Worm (Caenorhabditis elegans) whole organism, L3 larva: ENCODE measurements around the gene Y94H6A.2.

Experiments
- ama-1 ChIP-seq: fragments of 150-350 bp; optimal IDR thresholded peaks from 2 replicates; lab custom pipeline; 2018
- ceh-16 ChIP-seq: sonication (generic microtip); optimal IDR thresholded peaks from 2 replicates; lab custom pipeline; 2017; ENCODE audit warnings: missing biosample characterization, missing genetic modification characterization
- jun-1 ChIP-seq: fragments of 150-350 bp; optimal IDR thresholded peaks from 2 replicates; lab custom pipeline; 2014; ENCODE audit warnings: missing biosample characterization, missing genetic modification reagents, missing genetic modification characterization
- lin-39 ChIP-seq: fragments of 150-350 bp; optimal IDR thresholded peaks from 2 replicates; lab custom pipeline; 2018; ENCODE audit warnings: missing biosample characterization, missing genetic modification reagents, missing genetic modification characterization
- mdl-1 ChIP-seq: fragments of 150-350 bp; optimal IDR thresholded peaks from 2 replicates; lab custom pipeline; 2014; ENCODE audit warnings: missing biosample characterization, missing genetic modification characterization
- nhr-11 ChIP-seq: fragments of 150-350 bp; optimal IDR thresholded peaks from 2 replicates; lab custom pipeline; 2014; ENCODE audit warnings: missing biosample characterization, missing genetic modification characterization
- unc-39 ChIP-seq: sonication (generic microtip); optimal IDR thresholded peaks from 4 replicates; lab custom pipeline; 2017; ENCODE audit warnings: missing biosample characterization, missing genetic modification characterization
- unc-62 ChIP-seq: fragments of 150-350 bp; sonication (generic microtip); optimal IDR thresholded peaks from 4 replicates; lab custom pipeline; 2014; ENCODE audit warnings: missing biosample characterization, missing genetic modification reagents, missing genetic modification characterization
- zag-1 ChIP-seq: fragments of 150-350 bp; optimal IDR thresholded peaks from 2 replicates; lab custom pipeline; 2014; ENCODE audit warnings: missing biosample characterization, missing genetic modification characterization

DNA sequence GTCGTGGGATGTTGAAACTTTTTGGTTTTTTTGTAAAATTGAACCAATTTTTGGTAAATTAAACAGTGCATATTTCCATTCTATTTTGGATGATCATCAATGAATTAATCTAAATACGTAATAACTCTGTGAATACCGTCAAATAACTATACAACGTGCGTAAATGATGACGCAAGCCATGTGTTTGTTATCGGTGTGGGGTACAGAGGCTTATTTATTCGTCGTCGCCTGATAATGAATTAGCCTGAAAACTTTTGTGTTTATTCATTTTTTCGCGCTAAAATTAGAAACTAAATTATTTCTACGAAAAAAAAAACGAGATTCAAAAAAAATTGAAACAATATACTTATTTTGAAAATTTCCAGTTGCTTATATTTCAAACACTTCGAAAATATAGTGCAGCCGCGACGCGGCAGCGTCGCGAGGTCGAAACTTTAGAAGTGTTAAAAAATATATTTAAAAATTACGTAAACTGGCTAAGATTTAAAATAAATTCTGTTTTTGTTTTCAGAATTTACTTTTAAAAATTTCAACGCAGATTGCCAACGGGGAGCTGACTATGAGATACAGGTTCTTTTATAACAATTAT lies 18.9 kb downstream of the Y94H6A.2 start:
- TF ChIP-seq mdl-1 (no peak), ceh-16 (tag; lab: Kevin White, UChicago) (no peak), lin-39 (tag; lab: Kevin White, UChicago) (no peak), zag-1 (tag; lab: Kevin White, UChicago) (no peak), nhr-11 (tag; lab: Kevin White, UChicago) (no peak), unc-62 (GFP tag; lab: Kevin White, UChicago) (no peak), jun-1 (no peak), ama-1 (lab: Kevin White, UChicago) (no peak), unc-39 (tag; lab: Kevin White, UChicago) (no peak)
